Fruit fly (Drosophila melanogaster): ENCODE data around the gene NHP2.
A peak's percentile ranks its signal among the peaks of the same experiment; 100 is the strongest.

The NHP2 gene

DNA sequence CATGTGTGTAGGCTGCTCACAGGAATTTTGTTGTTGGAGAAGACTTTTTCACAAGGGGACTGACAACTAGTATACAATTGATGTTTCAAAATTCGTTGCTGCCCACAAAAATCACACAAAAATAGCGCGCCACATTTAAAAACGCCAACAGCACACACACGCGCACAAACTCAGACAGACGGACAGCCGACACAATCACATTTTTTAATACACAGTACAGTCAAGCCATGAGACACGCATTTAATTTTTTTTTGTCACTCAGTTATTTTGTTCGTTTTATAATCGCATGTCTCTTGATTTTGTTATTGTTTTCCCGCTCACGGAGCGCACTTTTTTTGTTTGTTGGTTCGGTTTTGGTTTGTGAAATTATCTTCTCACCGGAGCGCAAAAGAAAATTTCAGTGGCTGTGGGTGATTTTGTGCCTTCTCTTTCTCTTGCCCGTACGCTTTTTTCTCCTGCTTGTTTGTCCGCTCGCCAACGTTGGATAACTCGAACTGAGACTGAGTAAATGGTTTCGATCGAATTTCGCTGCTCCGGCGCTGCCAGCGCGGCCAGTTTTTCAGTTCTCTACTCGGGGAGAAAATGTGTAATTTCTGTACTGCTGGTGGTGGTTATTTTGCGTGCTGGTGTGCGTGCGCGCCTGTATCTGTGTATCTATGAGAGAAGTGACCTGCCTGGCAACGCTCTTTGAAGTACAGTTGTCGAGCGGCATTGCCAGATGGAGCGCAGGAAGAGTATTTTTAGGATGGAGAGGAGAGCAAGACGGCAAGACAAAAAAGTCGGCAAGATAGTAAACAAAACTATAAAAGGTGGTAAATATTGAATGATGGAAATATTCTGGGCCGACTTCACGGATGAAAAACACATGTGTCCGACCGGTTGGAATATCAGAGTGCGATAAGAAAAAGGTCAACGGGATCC, 44.2 kb downstream of the NHP2 start, which contains the start of gene CG42507 (continued):
- TF ChIP-seq CG7987 (GFP tag; optimal IDR thresholded peaks at IDR 0.05) (peak; percentile 61), inv (GFP tag; IDR thresholded peaks at IDR 0.05; ENCODE audit: partially characterized antibody) (no peak), ATbp (GFP tag; optimal IDR thresholded peaks at IDR 0.05) (peak; percentile 33), jigr1 (GFP tag; IDR thresholded peaks at IDR 0.05) (no peak), CG34422 (GFP tag; IDR thresholded peaks at IDR 0.05) (peak; percentile 41; the same call in 1 of the 3 replicates), zen (tag; optimal IDR thresholded peaks at IDR 0.05) (peak; percentile 22), CG8359 (GFP tag; optimal IDR thresholded peaks at IDR 0.05; ENCODE audit: borderline replicate concordance) (peak; percentile 20), Fer2 (tag; optimal IDR thresholded peaks at IDR 0.05) (no peak), sqz (GFP tag; optimal IDR thresholded peaks at IDR 0.05) (peak; percentile 51), CG13123 (GFP tag; optimal IDR thresholded peaks at IDR 0.05) (no peak)

- TF ChIP-seq CG8924 (tag; optimal IDR thresholded peaks at IDR 0.05) (peak; percentile 77), CG15696 (tag; optimal IDR thresholded peaks at IDR 0.05) (peak; percentile 58), Hr51 (GFP tag; optimal IDR thresholded peaks at IDR 0.05) (peak; percentile 80 to 88), chm (GFP tag; IDR thresholded peaks at IDR 0.05) (peak; percentile 75), CG1832 (GFP tag; optimal IDR thresholded peaks at IDR 0.05) (peak; percentile 94), slou (GFP tag; optimal IDR thresholded peaks at IDR 0.05) (peak; percentile 76), Pdp1 (GFP tag; optimal IDR thresholded peaks at IDR 0.05) (peak; percentile 90 to 95), wek (GFP tag; optimal IDR thresholded peaks at IDR 0.05) (peak; percentile 68), CG14014 (GFP tag; IDR thresholded peaks at IDR 0.05) (peak; percentile 92), Doc2 (GFP tag; IDR thresholded peaks at IDR 0.05) (no peak; the same call in none of the 2 replicates), Hr78 (GFP tag; optimal IDR thresholded peaks at IDR 0.05) (no peak), CG18599 (GFP tag; optimal IDR thresholded peaks at IDR 0.05) (peak; percentile 96), Atf3 (GFP tag; optimal IDR thresholded peaks at IDR 0.05) (peak; percentile 83), CG18011 (GFP tag; optimal IDR thresholded peaks at IDR 0.05) (peak; percentile 74), Med (GFP tag) (peak; percentile 98), CG11093 (GFP tag; IDR thresholded peaks at IDR 0.05) (peak; percentile 85; the same call in 2 of the 3 replicates), wdn (GFP tag; IDR thresholded peaks at IDR 0.05) (peak; percentile 89), CG2129 (GFP tag; IDR thresholded peaks at IDR 0.05; ENCODE audit: partially characterized antibody) (no peak), CHES-1-like (GFP tag; optimal IDR thresholded peaks at IDR 0.05) (peak; percentile 94), jigr1 (GFP tag; IDR thresholded peaks at IDR 0.05) (peak; percentile 76), CG16813 (GFP tag; IDR thresholded peaks at IDR 0.05; ENCODE audit: partially characterized antibody) (no peak; the same call in 2 of the 3 replicates), ase (GFP tag; IDR thresholded peaks at IDR 0.05) (peak; percentile 93), unc-4 (GFP tag; IDR thresholded peaks at IDR 0.05; ENCODE audit: partially characterized antibody) (no peak), CG13894 (tag; optimal IDR thresholded peaks at IDR 0.05) (peak; percentile 66), odd (GFP tag; optimal IDR thresholded peaks at IDR 0.05) (peak; percentile 72), CG6791 (GFP tag; IDR thresholded peaks at IDR 0.05; ENCODE audit: partially characterized antibody) (peak; percentile 37; the same call in 1 of the 3 replicates), eyg (GFP tag; optimal IDR thresholded peaks at IDR 0.05) (peak; percentile 70), zf30C (GFP tag; optimal IDR thresholded peaks at IDR 0.05) (peak; percentile 20), ash1 (GFP tag; optimal IDR thresholded peaks at IDR 0.05) (no peak), her (GFP tag; optimal IDR thresholded peaks at IDR 0.05) (peak; percentile 93), CG11560 (tag; IDR thresholded peaks at IDR 0.05) (peak; percentile 85), CG10431 (GFP tag; optimal IDR thresholded peaks at IDR 0.05) (no peak), tup (GFP tag; optimal IDR thresholded peaks at IDR 0.05) (peak; percentile 85), NC2α (GFP tag; optimal IDR thresholded peaks at IDR 0.05) (peak; percentile 77)
Observed at dm6 chr3L:14756724-14757463, 45.1 kb downstream of the NHP2 start.

All from whole organism, embryonic.